Fruit fly (Drosophila melanogaster) whole organism, embryonic: ENCODE measurements around the gene Osi6.

ENCODE experiments used
- ATbp ChIP-seq: fragments of 200-800 bp; sonication (Bioruptor generic); optimal IDR thresholded peaks from 2 replicates; lab custom pipeline; 2017; ENCODE audit warnings: missing biosample characterization, mild to moderate bottlenecking, missing genetic modification characterization, missing genetic modification reagents
- Blimp-1 ChIP-seq: fragments of 200-800 bp; sonication (Bioruptor generic); optimal IDR thresholded peaks from 3 replicates; lab custom pipeline; 2018; ENCODE audit warnings: missing biosample characterization, missing genetic modification characterization, mild to moderate bottlenecking, moderate library complexity, missing genetic modification reagents
- CG10209 ChIP-seq: fragments of 200-800 bp; sonication (Bioruptor generic); optimal IDR thresholded peaks from 3 replicates; lab custom pipeline; 2017; ENCODE audit warnings: missing biosample characterization, mild to moderate bottlenecking, missing genetic modification characterization, missing genetic modification reagents
- CG10267 ChIP-seq: fragments of 200-800 bp; sonication (Bioruptor generic); optimal IDR thresholded peaks from 2 replicates; lab custom pipeline; 2018; ENCODE audit warnings: missing biosample characterization, mild to moderate bottlenecking, missing genetic modification characterization, moderate library complexity
- CG11504 ChIP-seq: fragments of 200-800 bp; sonication (Bioruptor generic); optimal IDR thresholded peaks from 3 replicates; lab custom pipeline; 2019; ENCODE audit warnings: missing biosample characterization, mild to moderate bottlenecking, missing genetic modification characterization, moderate library complexity
- CG12391 ChIP-seq: fragments of 200-800 bp; sonication (Bioruptor generic); optimal IDR thresholded peaks from 3 replicates; lab custom pipeline; 2018; ENCODE audit warnings: missing biosample characterization, mild to moderate bottlenecking, missing genetic modification characterization, moderate library complexity
- CG12659 ChIP-seq: fragments of 200-800 bp; sonication (Bioruptor generic); optimal IDR thresholded peaks from 3 replicates; lab custom pipeline; 2017; ENCODE audit warnings: mild to moderate bottlenecking, missing biosample characterization, missing genetic modification reagents, missing genetic modification characterization
- CG15601 ChIP-seq: fragments of 200-800 bp; sonication (Bioruptor generic); optimal IDR thresholded peaks from 3 replicates; lab custom pipeline; 2019; ENCODE audit warnings: missing biosample characterization, mild to moderate bottlenecking, missing genetic modification characterization, moderate library complexity
- CG1603 ChIP-seq: fragments of 200-800 bp; sonication (Bioruptor generic); optimal IDR thresholded peaks from 2 replicates; lab custom pipeline; 2019; ENCODE audit warnings: missing biosample characterization, mild to moderate bottlenecking, missing genetic modification characterization, moderate library complexity
- CG16779 ChIP-seq: fragments of 200-800 bp; sonication (Bioruptor generic); IDR thresholded peaks from 2 replicates; pipeline ENCODE4 v1.3.6; 2022; ENCODE audit warnings: missing biosample characterization, missing genetic modification characterization
- CG17328 ChIP-seq: fragments of 200-800 bp; sonication (Bioruptor generic); IDR thresholded peaks from 2 replicates; pipeline ENCODE4 v1.3.6; 2022; ENCODE audit warnings: missing biosample characterization, missing genetic modification characterization
- CG17359 ChIP-seq: fragments of 200-800 bp; sonication (Bioruptor generic); optimal IDR thresholded peaks from 3 replicates; lab custom pipeline; 2018; ENCODE audit warnings: missing biosample characterization, mild to moderate bottlenecking, missing genetic modification characterization, moderate library complexity
- CG17361 ChIP-seq: fragments of 200-800 bp; sonication (Bioruptor generic); IDR thresholded peaks from 3 replicates; pipeline ENCODE4 v1.3.6; 2022; ENCODE audit warnings: missing biosample characterization, missing genetic modification characterization
- CG17829 ChIP-seq: fragments of 200-800 bp; optimal IDR thresholded peaks from 2 replicates; lab custom pipeline; 2019; ENCODE audit warnings: missing biosample characterization, mild to moderate bottlenecking, missing genetic modification characterization, moderate library complexity
- CG18476 ChIP-seq: fragments of 200-800 bp; sonication (Bioruptor generic); optimal IDR thresholded peaks from 2 replicates; lab custom pipeline; 2016; ENCODE audit warnings: missing biosample characterization, mild to moderate bottlenecking, missing genetic modification characterization
- CG2120 ChIP-seq: fragments of 200-800 bp; sonication (Bioruptor generic); optimal IDR thresholded peaks from 3 replicates; lab custom pipeline; 2016; ENCODE audit warnings: missing biosample characterization, missing genetic modification characterization
- CG3995 ChIP-seq: fragments of 200-800 bp; sonication (Bioruptor generic); optimal IDR thresholded peaks from 3 replicates; lab custom pipeline; 2016; ENCODE audit warnings: missing biosample characterization, missing genetic modification characterization
- CG5245 ChIP-seq: fragments of 200-800 bp; sonication (Bioruptor generic); optimal IDR thresholded peaks from 3 replicates; lab custom pipeline; 2016; ENCODE audit warnings: missing biosample characterization, missing genetic modification characterization
- CG6254 ChIP-seq: fragments of 200-800 bp; sonication (Bioruptor generic); optimal IDR thresholded peaks from 3 replicates; lab custom pipeline; 2017; ENCODE audit warnings: mild to moderate bottlenecking, missing biosample characterization, missing genetic modification reagents, missing genetic modification characterization
- CG6791 ChIP-seq: fragments of 200-800 bp; sonication (Bioruptor generic); IDR thresholded peaks from 3 replicates; pipeline ENCODE4 v1.3.6; 2022; ENCODE audit warnings: missing biosample characterization, missing genetic modification characterization; ENCODE audit not compliant: partially characterized antibody
- CG7556 ChIP-seq: fragments of 200-800 bp; sonication (Bioruptor generic); optimal IDR thresholded peaks from 2 replicates; lab custom pipeline; 2017; ENCODE audit warnings: missing biosample characterization, mild to moderate bottlenecking, missing genetic modification characterization
- CG8388 ChIP-seq: fragments of 200-800 bp; sonication (Bioruptor generic); optimal IDR thresholded peaks from 2 replicates; lab custom pipeline; 2019; ENCODE audit warnings: missing biosample characterization, mild to moderate bottlenecking, missing genetic modification characterization, moderate library complexity
- CTCF ChIP-seq: fragments of 200-800 bp; sonication (Bioruptor generic); optimal IDR thresholded peaks from 2 replicates; lab custom pipeline; 2017; ENCODE audit warnings: missing biosample characterization, mild to moderate bottlenecking, missing genetic modification characterization, moderate library complexity
- D ChIP-seq, 2 experiments: fragments of 200-800 bp in 1 of 2; fragments of >200 bp in 1 of 2; sonication (Bioruptor generic) in 1 of 2; optimal IDR thresholded peaks; 2 replicates in 1 of 2; 3 replicates in 1 of 2; lab custom pipeline; 2017; ENCODE audit warnings: mild to moderate bottlenecking in 1 of 2, missing biosample characterization in 1 of 2, missing genetic modification characterization in 1 of 2, missing genetic modification reagents in 1 of 2
- Dfd ChIP-seq, 2 experiments: fragments of >200 bp; optimal IDR thresholded peaks; 2 replicates each; lab custom pipeline; 2017; ENCODE audit warnings: missing biosample characterization in 2 of 2, missing genetic modification characterization in 2 of 2
- Dip2 ChIP-seq: fragments of 200-800 bp; sonication (Bioruptor generic); IDR thresholded peaks from 2 replicates; pipeline ENCODE4 v1.3.6; 2022; ENCODE audit warnings: missing biosample characterization, missing genetic modification characterization
- Eip74EF ChIP-seq, 2 experiments: fragments of 200-800 bp in 1 of 2; fragments of >200 bp in 1 of 2; sonication (Bioruptor generic) in 1 of 2; optimal IDR thresholded peaks; 2 replicates each; lab custom pipeline; 2017 to 2019; ENCODE audit warnings: missing biosample characterization in 2 of 2, missing genetic modification characterization in 2 of 2, mild to moderate bottlenecking in 1 of 2, moderate library complexity in 1 of 2
- Myb ChIP-seq: fragments of 200-800 bp; sonication (Bioruptor generic); optimal IDR thresholded peaks from 2 replicates; lab custom pipeline; 2016; ENCODE audit warnings: missing biosample characterization, missing genetic modification characterization
- Oli ChIP-seq: fragments of 200-800 bp; sonication (Bioruptor generic); optimal IDR thresholded peaks from 2 replicates; lab custom pipeline; 2018; ENCODE audit warnings: missing biosample characterization, mild to moderate bottlenecking, missing genetic modification characterization, moderate library complexity
- PHDP ChIP-seq: fragments of 200-800 bp; sonication (Bioruptor generic); optimal IDR thresholded peaks from 3 replicates; lab custom pipeline; 2018; ENCODE audit warnings: missing biosample characterization, mild to moderate bottlenecking, missing genetic modification characterization, moderate library complexity
- Pdp1 ChIP-seq, 2 experiments: fragments of 200-800 bp; sonication (Bioruptor generic); optimal IDR thresholded peaks; 3 replicates each; lab custom pipeline; 2016; ENCODE audit warnings: missing biosample characterization in 2 of 2, missing genetic modification characterization in 2 of 2, mild to moderate bottlenecking in 1 of 2, moderate library complexity in 1 of 2
- Sox100B ChIP-seq: fragments of 200-800 bp; sonication (Bioruptor generic); optimal IDR thresholded peaks from 3 replicates; lab custom pipeline; 2018; ENCODE audit warnings: missing biosample characterization, mild to moderate bottlenecking, missing genetic modification characterization
- Sox102F ChIP-seq: fragments of 200-800 bp; sonication (Bioruptor generic); optimal IDR thresholded peaks from 2 replicates; lab custom pipeline; 2018; ENCODE audit warnings: missing biosample characterization, mild to moderate bottlenecking, missing genetic modification characterization, moderate library complexity
- Tbp ChIP-seq: fragments of >200 bp; optimal IDR thresholded peaks from 2 replicates; lab custom pipeline; 2018; ENCODE audit warnings: missing biosample characterization, missing genetic modification characterization
- az2 ChIP-seq: fragments of 200-800 bp; sonication (Bioruptor generic); optimal IDR thresholded peaks from 3 replicates; lab custom pipeline; 2016; ENCODE audit warnings: missing biosample characterization, missing genetic modification characterization
- bsh ChIP-seq, 2 experiments: fragments of 200-800 bp; sonication (Bioruptor generic); optimal IDR thresholded peaks; 2 replicates each; lab custom pipeline; 2017 to 2018; ENCODE audit warnings: mild to moderate bottlenecking in 2 of 2, missing biosample characterization in 2 of 2, missing genetic modification characterization in 2 of 2, moderate library complexity in 1 of 2
- dmrt11E ChIP-seq: fragments of 200-800 bp; sonication (Bioruptor generic); optimal IDR thresholded peaks from 3 replicates; lab custom pipeline; 2018; ENCODE audit warnings: missing biosample characterization, mild to moderate bottlenecking, missing genetic modification characterization, moderate library complexity
- ewg ChIP-seq: fragments of 200-800 bp; sonication (Bioruptor generic); optimal IDR thresholded peaks from 3 replicates; lab custom pipeline; 2017; ENCODE audit warnings: mild to moderate bottlenecking, missing biosample characterization, missing genetic modification reagents, missing genetic modification characterization
- grau ChIP-seq: fragments of 200-800 bp; optimal IDR thresholded peaks from 3 replicates; lab custom pipeline; 2019; ENCODE audit warnings: missing biosample characterization, mild to moderate bottlenecking, missing genetic modification characterization, moderate library complexity
- lmd ChIP-seq: fragments of 200-800 bp; sonication (Bioruptor generic); IDR thresholded peaks from 2 replicates; pipeline ENCODE4 v1.3.6; 2022; ENCODE audit warnings: missing biosample characterization, missing genetic modification characterization
- luna ChIP-seq: fragments of 200-800 bp; sonication (Bioruptor generic); optimal IDR thresholded peaks from 2 replicates; lab custom pipeline; 2016; ENCODE audit warnings: missing biosample characterization, missing genetic modification characterization
- mld ChIP-seq: fragments of 200-800 bp; sonication (Bioruptor generic); IDR thresholded peaks from 3 replicates; pipeline ENCODE4 v1.3.6; 2022; ENCODE audit warnings: missing biosample characterization, missing genetic modification characterization; ENCODE audit not compliant: partially characterized antibody
- nmo ChIP-seq: fragments of 200-800 bp; sonication (Bioruptor generic); optimal IDR thresholded peaks from 2 replicates; lab custom pipeline; 2018; ENCODE audit warnings: missing biosample characterization, mild to moderate bottlenecking, missing genetic modification characterization, moderate library complexity
- so ChIP-seq: fragments of 200-800 bp; sonication (Bioruptor generic); IDR thresholded peaks from 3 replicates; pipeline ENCODE4 v1.3.6; 2022; ENCODE audit warnings: missing biosample characterization, missing genetic modification characterization

The Osi6 gene

dm6 chr3R:6233104-6233503, 1.4 kb upstream of the Osi6 start (continued):
- peak; percentile 9 for TF ChIP-seq ATbp (GFP tag; lab: Kevin White, UChicago)
- TF ChIP-seq CG1603 (tag; lab: Kevin White, UChicago) = peak; percentile 32
- no peak for TF ChIP-seq CG18476 (GFP tag; lab: Kevin White, UChicago)
- TF ChIP-seq CG15601 (tag; lab: Kevin White, UChicago) = no peak
- peak; percentile 18 for TF ChIP-seq Oli (tag; lab: Kevin White, UChicago)
- no peak for TF ChIP-seq Dfd (GFP tag; optimal IDR thresholded peaks at IDR 0.05; lab: Kevin White, UChicago)
- TF ChIP-seq, all 482 proteins: peak for 31

- no peak for TF ChIP-seq dmrt11E
- no peak for TF ChIP-seq CG17328
- no peak for TF ChIP-seq CG12659
- no peak for TF ChIP-seq CG5245 (GFP tag; lab: Kevin White, UChicago)
- peak; percentile 82 for TF ChIP-seq CG3995
- TF ChIP-seq CTCF (GFP tag; lab: Kevin White, UChicago) = peak; percentile 46
- no peak for TF ChIP-seq so (GFP tag; lab: Robert Waterston, UW)
- TF ChIP-seq bsh (GFP tag; optimal IDR thresholded peaks at IDR 0.05; lab: Kevin White, UChicago) = no peak
- peak in 1 of 2 experiments; percentile 58 for TF ChIP-seq Pdp1 (GFP tag; optimal IDR thresholded peaks at IDR 0.05; lab: Kevin White, UChicago)
- TF ChIP-seq Tbp = no peak
Observed at dm6 chr3R:6238977-6239376, 4.5 kb downstream of the Osi6 start.

- no peak for TF ChIP-seq luna (GFP tag; lab: Kevin White, UChicago)
- peak; percentile 93 for TF ChIP-seq Blimp-1
Observed at dm6 chr3R:6240263-6240662, 5.8 kb downstream of the Osi6 start.

- no peak for TF ChIP-seq Pdp1 (GFP tag; optimal IDR thresholded peaks at IDR 0.05; lab: Kevin White, UChicago)
- peak; percentile 71 for TF ChIP-seq nmo (GFP tag; lab: Kevin White, UChicago)
- no peak for TF ChIP-seq Myb (GFP tag; lab: Kevin White, UChicago)
- TF ChIP-seq CG2120 (GFP tag; lab: Kevin White, UChicago) = no peak
- TF ChIP-seq CG7556 = peak; percentile 47
- TF ChIP-seq CG17829 = peak; percentile 36
- peak; percentile 56 for TF ChIP-seq CG15601 (tag; lab: Kevin White, UChicago)
- peak; percentile 14 for TF ChIP-seq CG10209 (GFP tag; lab: Kevin White, UChicago)
- TF ChIP-seq az2 = peak; percentile 5
- no peak for TF ChIP-seq lmd (GFP tag; lab: Robert Waterston, UW)
- no peak for TF ChIP-seq CG16779 (GFP tag; lab: Robert Waterston, UW)
- TF ChIP-seq grau = peak; percentile 35
- TF ChIP-seq CG12391 = peak; percentile 45
- TF ChIP-seq CG10267 (tag; lab: Kevin White, UChicago) = peak; percentile 29
- peak; percentile 34 for TF ChIP-seq Oli (tag; lab: Kevin White, UChicago)
- peak in 1 of 2 experiments; percentile 60 for TF ChIP-seq Eip74EF (GFP tag; optimal IDR thresholded peaks at IDR 0.05; lab: Kevin White, UChicago)
- TF ChIP-seq Sox100B (GFP tag; lab: Kevin White, UChicago) = peak; percentile 73
- peak; percentile 51 for TF ChIP-seq CG17359 (tag; lab: Kevin White, UChicago)
- TF ChIP-seq Dip2 (GFP tag; lab: Robert Waterston, UW) = no peak
- peak; percentile 32 for TF ChIP-seq CG6254 (GFP tag; lab: Kevin White, UChicago)
- peak; percentile 43 for TF ChIP-seq CG11504
- peak; percentile 56 for TF ChIP-seq CG8388 (GFP tag; lab: Kevin White, UChicago)
- no peak for TF ChIP-seq CG6791 (GFP tag; lab: Robert Waterston, UW)
- TF ChIP-seq mld (GFP tag; lab: Robert Waterston, UW) = no peak
- TF ChIP-seq PHDP (tag; lab: Kevin White, UChicago) = peak; percentile 31
- TF ChIP-seq ewg (GFP tag; lab: Kevin White, UChicago) = peak; percentile 29
- no peak for TF ChIP-seq D (optimal IDR thresholded peaks at IDR 0.05; lab: Kevin White, UChicago)
- TF ChIP-seq D (GFP tag; optimal IDR thresholded peaks at IDR 0.05; lab: Kevin White, UChicago) = peak; percentile 23
- peak; percentile 72 for TF ChIP-seq Sox102F (GFP tag; lab: Kevin White, UChicago)
- TF ChIP-seq CG17361 = peak; percentile 82
Observed at dm6 chr3R:6241289-6241688, 6.8 kb downstream of the Osi6 start.
